Fruit fly (Drosophila melanogaster) whole organism, embryonic: ENCODE measurements around the gene CG10845.

Source experiments
- CG10565 ChIP-seq: fragments of 200-800 bp; sonication (Bioruptor generic); optimal IDR thresholded peaks from 3 replicates; lab custom pipeline; 2016; ENCODE audit warnings: missing biosample characterization, mild to moderate bottlenecking, missing genetic modification characterization
- CG12155 ChIP-seq: fragments of 200-800 bp; sonication (Bioruptor generic); optimal IDR thresholded peaks from 3 replicates; lab custom pipeline; 2016; ENCODE audit warnings: missing biosample characterization, missing genetic modification characterization
- CG12391 ChIP-seq: fragments of 200-800 bp; sonication (Bioruptor generic); optimal IDR thresholded peaks from 3 replicates; lab custom pipeline; 2018; ENCODE audit warnings: missing biosample characterization, mild to moderate bottlenecking, missing genetic modification characterization, moderate library complexity
- CG12942 ChIP-seq: fragments of 200-800 bp; sonication (Bioruptor generic); optimal IDR thresholded peaks from 3 replicates; lab custom pipeline; 2016; ENCODE audit warnings: missing biosample characterization, missing genetic modification characterization
- CG15514 ChIP-seq: fragments of 200-800 bp; sonication (Bioruptor generic); optimal IDR thresholded peaks from 3 replicates; lab custom pipeline; 2017; ENCODE audit warnings: missing biosample characterization, missing genetic modification characterization, mild to moderate bottlenecking, moderate library complexity, missing genetic modification reagents
- CG17568 ChIP-seq: fragments of 200-800 bp; sonication (Bioruptor generic); optimal IDR thresholded peaks from 2 replicates; lab custom pipeline; 2018; ENCODE audit warnings: missing biosample characterization, mild to moderate bottlenecking, missing genetic modification characterization, moderate library complexity
- CG17912 ChIP-seq: fragments of 200-800 bp; sonication (Bioruptor generic); optimal IDR thresholded peaks from 2 replicates; lab custom pipeline; 2018; ENCODE audit warnings: missing biosample characterization, mild to moderate bottlenecking, missing genetic modification characterization
- CG2712 ChIP-seq: fragments of 200-800 bp; optimal IDR thresholded peaks from 3 replicates; lab custom pipeline; 2019; ENCODE audit warnings: missing biosample characterization, mild to moderate bottlenecking, missing genetic modification characterization, moderate library complexity
- CG2875 ChIP-seq: fragments of 200-800 bp; sonication (Bioruptor generic); optimal IDR thresholded peaks from 2 replicates; lab custom pipeline; 2017; ENCODE audit warnings: missing biosample characterization, mild to moderate bottlenecking, missing genetic modification characterization, missing genetic modification reagents
- CG34422 ChIP-seq: fragments of 200-800 bp; sonication (Bioruptor generic); IDR thresholded peaks from 3 replicates; pipeline ENCODE4 v1.3.6; 2022; ENCODE audit warnings: missing biosample characterization, missing genetic modification characterization
- CG3995 ChIP-seq: fragments of 200-800 bp; sonication (Bioruptor generic); optimal IDR thresholded peaks from 3 replicates; lab custom pipeline; 2016; ENCODE audit warnings: missing biosample characterization, missing genetic modification characterization
- CG4820 ChIP-seq: fragments of 200-800 bp; sonication (Bioruptor generic); optimal IDR thresholded peaks from 3 replicates; lab custom pipeline; 2016; ENCODE audit warnings: missing biosample characterization, missing genetic modification characterization
- CG6765 ChIP-seq: fragments of 200-800 bp; sonication (Bioruptor generic); optimal IDR thresholded peaks from 3 replicates; lab custom pipeline; 2017; ENCODE audit warnings: missing biosample characterization, mild to moderate bottlenecking, missing genetic modification characterization
- CG7372 ChIP-seq: fragments of 200-800 bp; sonication (Bioruptor generic); IDR thresholded peaks from 2 replicates; pipeline ENCODE4 v1.3.6; 2022; ENCODE audit warnings: missing biosample characterization, missing genetic modification characterization
- CG9437 ChIP-seq: fragments of 200-800 bp; sonication (Bioruptor generic); optimal IDR thresholded peaks from 2 replicates; lab custom pipeline; 2018; ENCODE audit warnings: missing biosample characterization, mild to moderate bottlenecking, missing genetic modification characterization
- CG9797 ChIP-seq: fragments of 200-800 bp; sonication (Bioruptor generic); optimal IDR thresholded peaks from 3 replicates; lab custom pipeline; 2018; ENCODE audit warnings: missing biosample characterization, mild to moderate bottlenecking, missing genetic modification characterization
- Dad ChIP-seq: fragments of 200-800 bp; sonication (Bioruptor generic); optimal IDR thresholded peaks from 3 replicates; lab custom pipeline; 2016; ENCODE audit warnings: missing biosample characterization, missing genetic modification characterization
- Dip3 ChIP-seq: fragments of 200-800 bp; sonication (Bioruptor generic); optimal IDR thresholded peaks from 3 replicates; lab custom pipeline; 2016; ENCODE audit warnings: missing biosample characterization, missing genetic modification characterization
- Hmr ChIP-seq: fragments of 200-800 bp; sonication (Bioruptor generic); optimal IDR thresholded peaks from 3 replicates; lab custom pipeline; 2017; ENCODE audit warnings: mild to moderate bottlenecking, missing biosample characterization, missing genetic modification reagents, missing genetic modification characterization
- TFAM ChIP-seq: fragments of 200-800 bp; sonication (Bioruptor generic); optimal IDR thresholded peaks from 2 replicates; lab custom pipeline; 2017; ENCODE audit warnings: missing biosample characterization, missing genetic modification characterization, inconsistent platforms
- abd-A ChIP-seq: fragments of 200-800 bp; sonication (Bioruptor generic); optimal IDR thresholded peaks from 3 replicates; lab custom pipeline; 2019; ENCODE audit warnings: missing biosample characterization, mild to moderate bottlenecking, missing genetic modification characterization, moderate library complexity
- aop ChIP-seq: fragments of 200-800 bp; sonication (Bioruptor generic); IDR thresholded peaks from 2 replicates; pipeline ENCODE4 v1.3.6; 2022; ENCODE audit warnings: missing biosample characterization, missing genetic modification characterization
- ash1 ChIP-seq: fragments of 200-800 bp; sonication (Bioruptor generic); optimal IDR thresholded peaks from 2 replicates; lab custom pipeline; 2018; ENCODE audit warnings: missing biosample characterization, mild to moderate bottlenecking, missing genetic modification characterization
- bcd ChIP-seq: fragments of 200-800 bp; sonication (Bioruptor generic); optimal IDR thresholded peaks from 2 replicates; lab custom pipeline; 2017; ENCODE audit warnings: missing biosample characterization, mild to moderate bottlenecking, missing genetic modification characterization
- bowl ChIP-seq: fragments of 200-800 bp; sonication (Bioruptor generic); IDR thresholded peaks from 2 replicates; pipeline ENCODE4 v1.3.6; 2022; ENCODE audit warnings: missing biosample characterization, missing genetic modification characterization
- cato ChIP-seq: fragments of 200-800 bp; sonication (Bioruptor generic); optimal IDR thresholded peaks from 2 replicates; lab custom pipeline; 2016; ENCODE audit warnings: missing biosample characterization, missing genetic modification characterization, borderline replicate concordance
- danr ChIP-seq: fragments of 200-800 bp; sonication (Bioruptor generic); IDR thresholded peaks from 2 replicates; pipeline ENCODE4 v1.3.6; 2022; ENCODE audit warnings: missing biosample characterization, missing genetic modification characterization
- dmrt99B ChIP-seq: fragments of 200-800 bp; sonication (Bioruptor generic); optimal IDR thresholded peaks from 2 replicates; lab custom pipeline; 2018; ENCODE audit warnings: missing biosample characterization, mild to moderate bottlenecking, missing genetic modification characterization, moderate library complexity
- dpn ChIP-seq, 2 experiments: fragments of 200-800 bp; sonication (Bioruptor generic); optimal IDR thresholded peaks; 3 replicates each; lab custom pipeline; 2016; ENCODE audit warnings: missing biosample characterization in 2 of 2, missing genetic modification characterization in 2 of 2
- grau ChIP-seq: fragments of 200-800 bp; optimal IDR thresholded peaks from 3 replicates; lab custom pipeline; 2019; ENCODE audit warnings: missing biosample characterization, mild to moderate bottlenecking, missing genetic modification characterization, moderate library complexity
- gsb-n ChIP-seq: fragments of 200-800 bp; sonication (Bioruptor generic); optimal IDR thresholded peaks from 3 replicates; lab custom pipeline; 2018; ENCODE audit warnings: missing biosample characterization, mild to moderate bottlenecking, missing genetic modification characterization
- h ChIP-seq: fragments of >200 bp; optimal IDR thresholded peaks from 2 replicates; lab custom pipeline; 2017
- klu ChIP-seq: fragments of 200-800 bp; sonication (Bioruptor generic); IDR thresholded peaks from 2 replicates; pipeline ENCODE4 v1.3.6; 2022; ENCODE audit warnings: missing biosample characterization, missing genetic modification characterization
- lola ChIP-seq, 3 experiments: fragments of >200 bp in 2 of 3; fragments of 200-800 bp in 1 of 3; sonication (Bioruptor generic) in 1 of 3; optimal IDR thresholded peaks; 2 replicates each; lab custom pipeline; 2017 to 2019; ENCODE audit warnings: missing biosample characterization in 3 of 3, missing genetic modification characterization in 3 of 3, mild to moderate bottlenecking in 1 of 3, moderate library complexity in 1 of 3
- nmo ChIP-seq: fragments of 200-800 bp; sonication (Bioruptor generic); optimal IDR thresholded peaks from 2 replicates; lab custom pipeline; 2018; ENCODE audit warnings: missing biosample characterization, mild to moderate bottlenecking, missing genetic modification characterization, moderate library complexity
- onecut ChIP-seq: fragments of 200-800 bp; sonication (Bioruptor generic); IDR thresholded peaks from 2 replicates; pipeline ENCODE4 v1.3.6; 2022; ENCODE audit warnings: missing biosample characterization, missing genetic modification characterization
- pho ChIP-seq: fragments of 200-800 bp; sonication (Bioruptor generic); optimal IDR thresholded peaks from 2 replicates; lab custom pipeline; 2016; ENCODE audit warnings: missing biosample characterization, missing genetic modification characterization
- pnt ChIP-seq: fragments of 200-800 bp; sonication (Bioruptor generic); optimal IDR thresholded peaks from 3 replicates; lab custom pipeline; 2016; ENCODE audit warnings: missing biosample characterization, missing genetic modification characterization
- sens ChIP-seq: fragments of 200-800 bp; sonication (Bioruptor generic); peaks from one replicate; lab custom pipeline; 2016; ENCODE audit warnings: missing biosample characterization, missing genetic modification characterization
- seq ChIP-seq: fragments of 200-800 bp; sonication (Bioruptor generic); IDR thresholded peaks from 2 replicates; pipeline ENCODE4 v1.3.6; 2022; ENCODE audit warnings: missing biosample characterization, missing genetic modification characterization
- sima ChIP-seq: fragments of 200-800 bp; sonication (Bioruptor generic); optimal IDR thresholded peaks from 2 replicates; lab custom pipeline; 2016; ENCODE audit warnings: missing biosample characterization, missing genetic modification characterization
- stc ChIP-seq: fragments of 200-800 bp; sonication (Bioruptor generic); IDR thresholded peaks from 2 replicates; pipeline ENCODE4 v1.3.6; 2022; ENCODE audit warnings: missing biosample characterization, missing genetic modification characterization
- stwl ChIP-seq: fragments of 200-800 bp; sonication (Bioruptor generic); optimal IDR thresholded peaks from 3 replicates; lab custom pipeline; 2018; ENCODE audit warnings: missing biosample characterization, mild to moderate bottlenecking, missing genetic modification characterization, moderate library complexity
- sug ChIP-seq: fragments of 200-800 bp; optimal IDR thresholded peaks from 2 replicates; lab custom pipeline; 2019; ENCODE audit warnings: missing biosample characterization, mild to moderate bottlenecking, missing genetic modification characterization, moderate library complexity
- toy ChIP-seq: fragments of 200-800 bp; sonication (Bioruptor generic); IDR thresholded peaks from 2 replicates; pipeline ENCODE4 v1.3.6; 2022; ENCODE audit warnings: missing biosample characterization, missing genetic modification characterization
- vnd ChIP-seq: fragments of 200-800 bp; sonication (Bioruptor generic); IDR thresholded peaks from 3 replicates; pipeline ENCODE4 v1.3.6; 2022; ENCODE audit warnings: missing biosample characterization, missing genetic modification characterization; ENCODE audit not compliant: partially characterized antibody

The CG10845 gene

dm6 chr3R:24944920-24945853, 44.3 kb downstream of the CG10845 start, which contains the start of the genes ssh and Nmnat (continued):
- TF ChIP-seq seq (GFP tag; lab: Robert Waterston, UW) (no peak), vnd (GFP tag; lab: Robert Waterston, UW) (peak; percentile 91), h (lab: Kevin White, UChicago) (no peak), toy (GFP tag; lab: Robert Waterston, UW) (no peak), CG9797 (GFP tag; lab: Kevin White, UChicago) (peak; percentile 61), pnt (GFP tag; lab: Kevin White, UChicago) (no peak), stwl (tag; lab: Kevin White, UChicago) (peak; percentile 65), nmo (GFP tag; lab: Kevin White, UChicago) (peak; percentile 81), aop (GFP tag; lab: Robert Waterston, UW) (no peak), CG6765 (no peak), bcd (peak; percentile 19), gsb-n (no peak), CG17568 (GFP tag; lab: Kevin White, UChicago) (no peak), CG2875 (GFP tag; lab: Kevin White, UChicago) (no peak), dmrt99B (no peak), CG34422 (no peak), pho (peak; percentile 41), Dip3 (GFP tag; lab: Kevin White, UChicago) (peak; percentile 40), CG12155 (peak; percentile 49), CG17912 (GFP tag; lab: Kevin White, UChicago) (no peak), bowl (GFP tag; lab: Robert Waterston, UW) (no peak), ash1 (GFP tag; lab: Kevin White, UChicago) (no peak), Hmr (no peak), danr (GFP tag; lab: Robert Waterston, UW) (no peak), stc (GFP tag; lab: Robert Waterston, UW) (no peak), onecut (GFP tag; lab: Robert Waterston, UW) (peak; percentile 96), CG10565 (GFP tag; lab: Kevin White, UChicago) (no peak), dpn (GFP tag; optimal IDR thresholded peaks at IDR 0.05; lab: Kevin White, UChicago) (peak; percentile 34 to 56), CG2712 (tag; lab: Kevin White, UChicago) (peak; percentile 62), sug (peak; percentile 61), CG3995 (GFP tag; lab: Kevin White, UChicago) (peak; percentile 24), CG4820 (GFP tag; lab: Kevin White, UChicago) (no peak), Dad (GFP tag; lab: Kevin White, UChicago) (peak; percentile 21), klu (GFP tag; lab: Robert Waterston, UW) (no peak), CG9437 (GFP tag; lab: Kevin White, UChicago) (peak; percentile 21), CG15514 (GFP tag; lab: Kevin White, UChicago) (peak; percentile 70), grau (tag; lab: Kevin White, UChicago) (peak; percentile 56), sens (GFP tag; lab: Kevin White, UChicago) (peak; percentile 88), CG12942 (GFP tag; lab: Kevin White, UChicago) (no peak)

- no peak for TF ChIP-seq CG7372 (GFP tag; lab: Robert Waterston, UW)
- TF ChIP-seq bowl (GFP tag; lab: Robert Waterston, UW): no peak
- TF ChIP-seq cato (GFP tag; lab: Kevin White, UChicago): no peak
- TF ChIP-seq stc (GFP tag; lab: Robert Waterston, UW): no peak
- no peak for TF ChIP-seq sima (GFP tag; lab: Kevin White, UChicago)
- no peak for TF ChIP-seq abd-A
- no peak for TF ChIP-seq TFAM (GFP tag; lab: Kevin White, UChicago)
- no peak for TF ChIP-seq CG12391 (tag; lab: Kevin White, UChicago)
- no peak for TF ChIP-seq lola (GFP tag; optimal IDR thresholded peaks at IDR 0.05; lab: Kevin White, UChicago)
Observed at dm6 chr3R:24947332-24947731, 46.4 kb downstream of the CG10845 start, which contains the start of gene mah. TSS of gene mah (plus strand) at chr3R:24947632.
